Fruit fly (Drosophila melanogaster): ENCODE data around the gene Abca3.

dm6 chrX:21323171-21323695 is 16.8 kb upstream of the Abca3 start:
- no peak for TF ChIP-seq CG8478 (optimal IDR thresholded peaks at IDR 0.05)
- no peak for TF ChIP-seq CTCF (optimal IDR thresholded peaks at IDR 0.05)
